Worm (Caenorhabditis elegans): ENCODE measurements around the gene sulp-2.
A peak's percentile ranks its signal among the peaks of the same experiment; 100 is the strongest.

Gene sulp-2

ce11 chrX:5579714-5580265 lies 19.3 kb downstream of the sulp-2 start:
- TF ChIP-seq nhr-90 (tag; optimal IDR thresholded peaks at IDR 0.05) = no peak
- TF ChIP-seq dpl-1 (GFP tag; optimal IDR thresholded peaks at IDR 0.05) = no peak
- TF ChIP-seq K12H6.12 (tag; optimal IDR thresholded peaks at IDR 0.05) = no peak
- TF ChIP-seq unc-130 (GFP tag; optimal IDR thresholded peaks at IDR 0.05) = no peak
- no peak for TF ChIP-seq B0035.1 (tag; optimal IDR thresholded peaks at IDR 0.05)
- no peak for TF ChIP-seq rec-8 (tag; optimal IDR thresholded peaks at IDR 0.05)
- TF ChIP-seq cebp-2 (GFP tag; IDR thresholded peaks at IDR 0.05) = no peak
- no peak for TF ChIP-seq chd-7 (tag; optimal IDR thresholded peaks at IDR 0.05)
- no peak for TF ChIP-seq nfya-2 (GFP tag; IDR thresholded peaks at IDR 0.05)
- no peak for TF ChIP-seq ztf-28 (GFP tag; IDR thresholded peaks at IDR 0.05)
- TF ChIP-seq egl-18 (GFP tag; IDR thresholded peaks at IDR 0.05) = no peak

- peak; percentile 65 for TF ChIP-seq zfh-2 (GFP tag; conservative IDR thresholded peaks at IDR 0.05)
- no peak for TF ChIP-seq snpc-1.1 (tag; optimal IDR thresholded peaks at IDR 0.05; ENCODE audit: insufficient read depth)
These were observed 26.5 kb downstream of the sulp-2 start for ce11 chrX:5572638-5573037.

ce11 chrX:5567454-5567853 lies 31.7 kb downstream of the sulp-2 start, which contains the start of gene mec-2:
Gene mec-2 (plus strand): TSS chrX:5567754.
- TF ChIP-seq ceh-40 (GFP tag; IDR thresholded peaks at IDR 0.05) (no peak), pha-4 (tag; optimal IDR thresholded peaks at IDR 0.05) (no peak), ceh-100 (GFP tag; IDR thresholded peaks at IDR 0.05) (no peak), T26A5.8 (tag; optimal IDR thresholded peaks at IDR 0.05) (no peak), nhr-179 (tag; optimal IDR thresholded peaks at IDR 0.05) (no peak), unc-62 (GFP tag; optimal IDR thresholded peaks at IDR 0.05) (no peak), egrh-3 (GFP tag; IDR thresholded peaks at IDR 0.05) (no peak), B0035.1 (tag; optimal IDR thresholded peaks at IDR 0.05) (no peak), zfh-2 (GFP tag; conservative IDR thresholded peaks at IDR 0.05) (no peak), rcor-1 (GFP tag; IDR thresholded peaks at IDR 0.05) (no peak)

- no peak for TF ChIP-seq nhr-179 (tag; optimal IDR thresholded peaks at IDR 0.05)
- no peak for TF ChIP-seq K12H6.12 (tag; optimal IDR thresholded peaks at IDR 0.05)
- no peak for TF ChIP-seq Y56A3A.18 (GFP tag; IDR thresholded peaks at IDR 0.05)
- no peak for TF ChIP-seq nfya-2 (GFP tag; IDR thresholded peaks at IDR 0.05)
- no peak for TF ChIP-seq mcd-1 (GFP tag; IDR thresholded peaks at IDR 0.05)
- no peak for TF ChIP-seq pbrm-1 (GFP tag; IDR thresholded peaks at IDR 0.05)
- no peak for TF ChIP-seq chd-7 (tag; optimal IDR thresholded peaks at IDR 0.05)
- no peak for TF ChIP-seq ztf-3 (GFP tag; optimal IDR thresholded peaks at IDR 0.05)
- no peak for TF ChIP-seq sptf-2 (GFP tag; optimal IDR thresholded peaks at IDR 0.05)
- TF ChIP-seq mxl-1 (tag; optimal IDR thresholded peaks at IDR 0.05) = no peak
- no peak for TF ChIP-seq mes-4 (tag; optimal IDR thresholded peaks at IDR 0.05)
- TF ChIP-seq F49E8.2 (tag; optimal IDR thresholded peaks at IDR 0.05; ENCODE audit: insufficient read depth) = no peak
- no peak for TF ChIP-seq ceh-79 (tag; optimal IDR thresholded peaks at IDR 0.05)
- TF ChIP-seq lin-26 (GFP tag; IDR thresholded peaks at IDR 0.05) = no peak
- no peak for TF ChIP-seq ztf-26 (tag; optimal IDR thresholded peaks at IDR 0.05)
- no peak for TF ChIP-seq B0019.2 (GFP tag; conservative IDR thresholded peaks at IDR 0.05)
- no peak for TF ChIP-seq lsy-27 (tag; optimal IDR thresholded peaks at IDR 0.05; ENCODE audit: borderline replicate concordance, insufficient read depth)
These were observed 33.7 kb downstream of the sulp-2 start for ce11 chrX:5565478-5565877.
